Fruit fly (Drosophila melanogaster): Measurements from ENCODE around the gene Apoltp.

Gene Apoltp

DNA sequence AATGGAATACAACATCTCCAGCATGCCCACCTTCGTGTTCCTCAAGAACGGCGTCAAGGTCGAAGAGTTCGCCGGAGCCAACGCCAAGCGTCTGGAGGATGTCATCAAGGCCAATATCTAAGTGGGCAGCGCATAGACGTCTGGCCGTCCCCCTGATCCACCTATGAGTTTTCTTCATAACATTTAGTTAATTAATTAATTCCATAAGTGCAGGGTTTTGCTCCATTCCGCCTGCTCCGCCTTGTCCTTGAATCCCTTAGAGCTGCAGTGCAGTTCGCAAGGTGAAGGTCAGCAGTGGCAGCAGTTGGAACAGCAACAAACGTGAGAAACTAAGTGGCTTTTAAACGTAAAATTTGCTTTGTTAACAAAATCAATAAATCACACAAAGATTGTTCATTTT, 18.4 kb upstream of the Apoltp start:
- TF ChIP-seq CTCF (optimal IDR thresholded peaks at IDR 0.05): no peak

DNA sequence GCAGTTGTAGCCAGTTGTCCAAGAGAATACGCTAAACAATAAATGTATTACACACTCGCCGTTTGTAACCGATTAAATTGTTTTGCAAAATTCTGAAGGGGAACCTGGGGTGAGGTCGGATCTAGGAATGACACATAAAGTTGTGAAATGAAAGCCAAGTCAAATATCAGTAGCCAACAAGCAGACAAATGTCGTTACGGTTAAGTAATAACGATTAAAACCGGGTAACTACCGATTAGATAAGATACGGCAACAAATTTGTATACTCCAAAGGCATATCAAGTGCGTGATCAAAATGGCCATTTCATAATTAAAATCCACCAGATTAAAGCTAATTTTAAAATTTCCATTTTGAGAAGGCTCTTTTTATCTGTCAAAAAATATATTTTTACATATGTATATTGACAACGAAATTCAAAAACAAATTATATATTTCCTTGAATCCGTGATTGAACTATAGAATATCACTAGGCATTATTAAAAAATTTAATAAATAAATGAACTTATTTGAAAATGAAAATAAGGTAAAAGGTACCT, 17.9 kb upstream of the Apoltp start, which contains the start of gene GlcAT-S:
Gene GlcAT-S, plus strand, starts transcription at position 487 of the 537 bp plus-strand sequence.
- TF ChIP-seq CG8478 (optimal IDR thresholded peaks at IDR 0.05): no peak
- TF ChIP-seq CTCF (optimal IDR thresholded peaks at IDR 0.05): no peak

DNA sequence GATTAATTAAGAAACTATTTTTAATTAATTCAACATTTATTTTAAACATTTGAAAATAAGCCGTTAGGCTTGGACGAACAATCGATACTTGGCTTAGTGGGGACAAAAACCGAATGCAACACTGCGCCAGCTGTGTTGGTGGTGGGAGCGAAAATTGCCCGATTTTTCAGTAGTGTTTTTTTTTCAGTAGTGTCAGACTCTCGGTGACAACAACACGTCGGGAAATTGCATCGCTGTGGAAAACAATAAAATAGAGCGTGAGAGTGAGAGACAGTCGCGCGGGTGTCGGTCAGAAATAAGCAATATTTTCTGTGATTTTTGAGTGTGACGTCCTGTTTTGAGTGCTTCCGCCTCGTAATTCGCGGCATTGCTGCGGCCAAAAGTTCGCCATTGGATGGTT, 17.3 kb upstream of the Apoltp start:
- TF ChIP-seq CTCF (optimal IDR thresholded peaks at IDR 0.05) (peak in 1 of 2 experiments; percentile 63), CG8478 (optimal IDR thresholded peaks at IDR 0.05) (no peak)

DNA sequence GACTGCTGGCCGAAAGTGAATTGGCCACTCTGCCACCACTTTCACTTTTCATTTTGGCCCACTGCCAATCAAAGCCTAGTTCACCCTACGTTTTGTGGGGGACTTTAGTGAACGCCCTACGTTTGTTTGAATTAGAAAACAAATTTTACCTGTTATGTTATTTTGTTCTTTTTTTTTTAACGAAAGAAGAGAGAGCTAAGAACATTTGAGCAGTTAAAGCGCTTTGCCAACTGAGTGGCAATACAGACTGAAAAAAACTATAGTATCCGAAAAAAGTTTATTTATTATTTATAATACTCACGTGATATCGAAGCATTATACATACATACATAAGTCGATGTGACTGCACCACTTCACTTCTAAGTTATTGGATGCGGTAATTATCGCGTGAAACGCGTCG, 16.1 kb upstream of the Apoltp start:
- TF ChIP-seq CG8478 (optimal IDR thresholded peaks at IDR 0.05) (no peak), CTCF (optimal IDR thresholded peaks at IDR 0.05) (no peak)

DNA sequence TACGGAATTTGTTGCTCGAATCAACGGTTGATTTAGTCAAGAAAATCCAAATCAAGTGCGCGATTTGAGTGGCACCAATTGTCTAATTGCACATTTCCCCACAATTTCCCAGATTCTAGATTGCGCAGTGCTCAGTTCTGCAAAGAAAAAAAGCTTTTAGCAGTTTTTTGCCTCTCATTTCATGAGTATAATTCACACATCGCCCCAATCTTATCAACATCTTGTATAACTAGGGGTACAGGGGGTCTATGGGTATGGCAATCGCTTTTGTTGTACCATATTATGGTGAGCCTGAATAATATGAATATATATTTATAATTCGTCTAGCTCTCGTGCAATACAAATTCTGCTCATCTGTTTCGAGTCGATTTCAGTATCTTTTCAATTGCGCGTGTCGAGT, 15.1 kb upstream of the Apoltp start:
- no peak for TF ChIP-seq CG8478 (optimal IDR thresholded peaks at IDR 0.05)
- TF ChIP-seq CTCF (optimal IDR thresholded peaks at IDR 0.05): no peak

DNA sequence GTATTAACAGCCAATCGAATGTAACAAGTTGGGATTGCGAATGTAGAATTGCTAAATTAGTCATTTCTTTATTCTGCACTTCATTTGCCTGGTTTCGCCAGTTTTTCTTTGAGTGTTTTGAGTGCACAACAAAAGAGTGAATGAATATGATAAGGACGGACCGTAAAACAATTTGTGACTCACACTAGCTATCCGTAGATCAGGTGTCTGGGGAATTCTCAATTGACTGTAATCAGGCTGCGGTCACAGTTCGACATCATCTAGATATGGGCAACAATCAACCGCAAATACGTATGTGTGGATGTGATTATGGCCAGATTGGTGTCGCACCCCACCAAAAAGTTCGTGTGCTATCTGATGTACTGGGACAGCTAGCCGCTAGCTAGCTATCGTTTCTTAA, 14.1 kb upstream of the Apoltp start:
- no peak for TF ChIP-seq CTCF (optimal IDR thresholded peaks at IDR 0.05)
- TF ChIP-seq CG8478 (optimal IDR thresholded peaks at IDR 0.05): no peak

DNA sequence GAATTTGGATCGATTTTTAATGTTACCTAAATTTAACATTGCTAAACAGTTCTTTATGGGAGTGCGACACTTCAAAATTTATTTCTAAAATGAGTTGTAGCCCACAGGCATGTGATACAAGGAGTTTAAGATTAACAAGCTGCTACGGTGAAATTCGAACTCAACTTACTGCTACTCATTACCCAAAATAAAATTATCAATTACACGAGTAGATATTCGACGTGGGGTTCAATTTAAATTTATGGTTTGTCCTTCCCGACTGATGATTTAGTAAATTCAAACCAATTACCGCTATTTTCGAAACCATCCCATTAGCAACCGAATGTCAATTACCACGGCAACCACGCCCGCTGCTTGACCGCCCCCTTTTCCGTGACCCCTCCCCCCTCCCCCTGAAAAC, 8.8 kb upstream of the Apoltp start, which contains the start of gene CG31882:
Gene CG31882, minus strand, starts transcription at position 101 of the 400 bp plus-strand sequence.
- no peak for TF ChIP-seq CTCF (optimal IDR thresholded peaks at IDR 0.05)
- TF ChIP-seq CG8478 (optimal IDR thresholded peaks at IDR 0.05): no peak

DNA sequence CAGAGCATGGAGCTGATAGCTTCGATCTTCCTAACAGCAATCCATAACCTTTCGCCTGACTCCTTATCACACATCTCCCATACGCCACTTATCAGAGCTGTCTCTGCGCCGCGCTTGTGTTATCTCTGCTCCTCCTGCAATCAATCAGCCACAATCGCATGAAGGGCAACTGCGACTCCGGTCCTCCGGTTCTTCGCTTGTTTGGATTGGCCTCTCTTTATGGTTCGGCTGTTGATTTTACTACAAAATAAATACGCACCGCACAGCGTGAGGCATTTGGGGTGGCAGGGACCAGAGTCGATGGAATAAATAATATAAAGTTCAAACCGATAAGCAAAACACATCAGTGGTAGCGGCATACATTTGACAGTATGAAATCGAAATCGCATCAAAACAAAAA, 881 bp upstream of the Apoltp start:
- TF ChIP-seq CTCF (optimal IDR thresholded peaks at IDR 0.05) (no peak), CG8478 (optimal IDR thresholded peaks at IDR 0.05) (no peak)

DNA sequence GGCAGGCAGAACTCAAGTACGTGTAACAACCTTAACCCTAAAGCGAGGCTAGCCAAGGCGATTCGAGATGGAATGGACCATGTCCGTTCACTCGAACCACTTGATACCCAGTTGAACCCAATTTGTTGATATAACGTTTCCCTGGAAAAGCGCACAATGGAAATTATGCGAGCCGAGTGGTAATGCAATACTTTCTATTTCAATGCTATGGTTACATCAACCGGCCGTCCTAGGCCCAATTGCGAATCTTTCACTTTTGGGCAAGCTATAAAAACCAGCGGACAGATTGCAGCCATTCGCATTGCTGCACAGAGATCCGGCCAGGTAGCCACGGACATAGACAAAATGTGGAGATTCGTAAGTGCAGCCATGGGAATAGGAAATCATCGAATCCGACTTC, 22.3 kb downstream of the Apoltp start, which contains the start of gene CG33299:
Gene CG33299, plus strand, starts transcription at position 301 of the 400 bp plus-strand sequence.
- TF ChIP-seq CTCF (optimal IDR thresholded peaks at IDR 0.05) (no peak), CG8478 (optimal IDR thresholded peaks at IDR 0.05) (no peak)

DNA sequence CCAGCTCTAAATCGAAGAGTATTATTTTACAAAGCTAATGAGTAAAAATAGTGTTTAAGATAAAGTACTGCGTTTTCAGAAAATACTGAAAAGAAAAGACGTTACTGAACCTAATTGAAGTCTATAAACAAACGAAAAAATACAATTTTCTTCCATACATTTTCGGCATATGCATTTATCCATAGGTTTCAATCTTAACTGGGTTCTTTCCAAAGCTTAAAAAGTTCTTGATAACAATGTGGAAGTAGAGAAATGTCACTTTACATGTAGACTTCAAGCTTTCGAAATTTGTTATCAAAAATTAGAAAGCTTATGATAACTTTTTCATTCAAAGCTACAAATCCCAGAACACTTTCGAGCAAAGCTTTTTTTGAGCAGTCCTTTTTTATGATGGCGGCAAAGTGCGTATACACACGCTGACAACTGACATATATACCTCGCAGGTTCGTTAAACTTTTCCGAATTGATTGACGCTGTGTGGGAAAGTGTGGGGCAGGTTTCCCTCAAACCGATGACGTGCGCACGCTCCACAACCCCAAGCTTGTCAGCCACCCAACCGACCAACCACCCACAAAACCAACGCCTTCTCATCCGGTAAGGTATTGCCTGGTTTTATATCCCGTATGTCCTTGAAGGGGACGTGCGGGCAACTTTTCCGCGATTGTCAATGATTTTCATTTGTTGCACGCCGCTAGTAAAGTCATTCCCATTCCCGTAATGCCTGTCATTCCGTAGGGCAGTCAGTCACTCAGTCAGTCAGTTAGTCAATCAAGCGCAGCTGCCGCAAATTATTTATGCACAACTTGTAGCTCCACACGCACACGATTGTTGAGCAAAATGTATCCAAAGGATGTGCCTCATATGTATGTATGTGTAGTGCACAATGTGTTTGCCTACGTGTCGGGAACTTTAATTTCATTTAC, 23.6 kb downstream of the Apoltp start:
- no peak for TF ChIP-seq CTCF (optimal IDR thresholded peaks at IDR 0.05)
- TF ChIP-seq CG8478 (optimal IDR thresholded peaks at IDR 0.05): no peak

DNA sequence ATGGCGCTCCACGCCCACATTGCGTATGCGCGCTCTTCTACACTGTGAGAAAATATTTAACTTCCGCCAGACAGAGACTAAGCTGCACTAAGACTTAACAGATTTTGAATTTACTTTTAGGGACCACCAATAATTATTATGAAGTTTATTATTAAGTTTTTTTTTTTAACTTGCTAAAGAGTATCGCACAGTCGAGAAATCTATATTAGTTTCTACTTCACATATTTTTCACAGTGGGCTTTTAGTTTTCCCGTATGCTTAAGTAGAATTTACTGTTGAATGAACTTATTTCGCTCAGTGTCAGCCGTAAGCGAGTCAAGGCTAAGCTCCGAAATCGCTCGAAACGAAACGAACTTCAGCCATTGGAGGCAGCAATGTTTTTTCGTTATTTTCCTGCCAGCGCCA, 26.5 kb downstream of the Apoltp start:
- TF ChIP-seq CG8478 (optimal IDR thresholded peaks at IDR 0.05) (no peak), CTCF (optimal IDR thresholded peaks at IDR 0.05) (no peak)

DNA sequence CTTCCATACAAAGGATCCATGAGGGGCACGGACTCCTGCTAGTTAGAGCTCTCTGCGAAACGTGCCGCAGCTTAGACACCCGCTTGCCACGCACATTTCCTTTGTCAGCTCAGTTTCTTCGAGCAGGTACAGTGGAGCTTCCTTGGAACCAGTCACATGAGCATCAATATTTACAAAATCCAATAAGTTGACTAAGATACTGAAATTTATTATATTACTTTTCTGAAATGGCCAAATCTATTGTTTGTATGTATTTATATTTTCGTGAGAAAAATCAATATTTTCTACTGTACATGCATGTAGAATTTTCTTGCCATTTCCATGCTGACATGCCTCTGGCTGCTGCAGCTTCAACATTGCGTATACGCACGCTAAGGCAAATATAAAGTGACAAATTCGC, 29.0 kb downstream of the Apoltp start:
- TF ChIP-seq CG8478 (optimal IDR thresholded peaks at IDR 0.05) (no peak), CTCF (optimal IDR thresholded peaks at IDR 0.05) (no peak)

DNA sequence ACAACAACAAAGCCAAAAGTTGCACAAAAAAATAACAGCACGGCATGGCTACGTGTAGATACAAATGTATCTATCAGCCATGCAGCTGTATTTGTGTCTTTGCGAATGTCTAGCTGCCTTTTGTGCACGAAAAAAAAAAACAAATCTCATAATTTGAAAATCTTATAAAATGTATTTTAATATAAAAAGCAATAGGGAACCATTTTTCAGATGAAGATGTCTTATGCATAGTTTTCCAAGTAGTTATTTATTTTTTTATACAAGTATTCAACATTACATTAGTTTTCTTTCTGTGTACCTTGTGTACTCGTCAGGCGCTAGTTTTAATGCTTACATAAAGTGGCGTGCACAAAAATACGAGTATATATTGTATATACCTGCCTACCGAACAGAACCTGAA, 35.4 kb downstream of the Apoltp start:
- TF ChIP-seq CG8478 (optimal IDR thresholded peaks at IDR 0.05) (no peak), CTCF (optimal IDR thresholded peaks at IDR 0.05) (no peak)

DNA sequence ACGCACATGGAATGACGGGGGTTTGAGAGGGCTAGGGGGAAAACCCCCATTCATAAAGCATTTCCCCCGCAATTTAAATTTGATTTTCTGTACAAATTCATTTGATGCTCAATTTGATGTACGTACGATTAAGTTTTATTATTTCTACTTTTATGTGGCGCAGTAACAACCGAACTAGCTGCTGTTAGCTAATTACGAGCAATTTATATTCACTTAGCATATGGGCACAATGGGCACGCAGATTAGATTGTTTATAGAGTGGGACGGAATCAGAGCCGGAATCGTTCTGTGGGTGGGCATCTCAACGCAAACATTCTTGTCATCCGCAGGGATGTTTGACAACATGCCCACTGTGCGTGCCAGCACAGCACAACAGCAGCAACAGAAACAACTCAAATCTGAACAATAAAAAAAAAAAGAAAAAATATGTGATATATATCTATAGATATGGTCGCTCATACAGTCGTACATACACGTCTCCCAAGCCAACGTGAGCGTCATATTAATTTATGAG, 37.0 kb downstream of the Apoltp start:
- no peak for TF ChIP-seq CTCF (optimal IDR thresholded peaks at IDR 0.05)
- no peak for TF ChIP-seq CG8478 (optimal IDR thresholded peaks at IDR 0.05)

DNA sequence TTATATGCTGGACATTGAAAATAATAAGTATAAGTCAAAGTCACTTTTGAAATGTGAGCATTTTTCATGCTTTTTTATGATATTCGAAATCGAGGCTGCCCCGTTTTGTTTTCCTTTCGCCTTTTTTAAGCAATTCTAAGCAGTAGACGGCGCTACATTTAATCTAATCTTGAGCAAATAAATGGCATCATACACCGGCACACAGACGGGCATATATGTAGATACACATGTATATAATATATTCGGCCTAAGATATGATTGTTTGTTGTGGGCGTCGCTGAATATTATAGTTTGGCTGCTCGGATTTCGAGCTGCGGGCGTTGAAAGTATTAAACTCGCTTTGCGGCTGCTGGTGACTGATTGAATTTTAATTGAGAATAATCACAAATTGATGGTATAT, 38.3 kb downstream of the Apoltp start:
- TF ChIP-seq CTCF (optimal IDR thresholded peaks at IDR 0.05) (no peak), CG8478 (optimal IDR thresholded peaks at IDR 0.05) (no peak)

DNA sequence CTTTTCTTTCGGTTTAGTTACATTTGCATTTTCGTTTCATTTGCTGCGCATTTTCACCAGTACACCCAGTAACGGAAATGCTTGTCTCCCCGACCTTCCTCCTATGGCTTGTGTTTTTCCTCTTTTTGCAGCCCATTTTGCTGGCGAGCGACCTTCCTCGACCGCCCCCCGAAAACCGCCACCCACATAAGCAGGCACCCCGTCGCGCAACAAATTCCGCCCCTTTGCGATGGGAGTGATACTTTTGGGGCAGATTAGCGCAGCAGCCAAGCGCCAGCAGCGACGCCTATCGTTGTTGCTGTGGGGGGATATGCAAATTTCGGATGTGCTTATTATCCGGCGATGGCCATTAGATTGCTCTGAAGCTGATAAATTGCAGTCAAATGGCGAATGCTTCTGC, 39.3 kb downstream of the Apoltp start:
- no peak for TF ChIP-seq CTCF (optimal IDR thresholded peaks at IDR 0.05)
- no peak for TF ChIP-seq CG8478 (optimal IDR thresholded peaks at IDR 0.05)
